Fruit fly (Drosophila melanogaster): ENCODE measurements around the gene pxb.

DNA sequence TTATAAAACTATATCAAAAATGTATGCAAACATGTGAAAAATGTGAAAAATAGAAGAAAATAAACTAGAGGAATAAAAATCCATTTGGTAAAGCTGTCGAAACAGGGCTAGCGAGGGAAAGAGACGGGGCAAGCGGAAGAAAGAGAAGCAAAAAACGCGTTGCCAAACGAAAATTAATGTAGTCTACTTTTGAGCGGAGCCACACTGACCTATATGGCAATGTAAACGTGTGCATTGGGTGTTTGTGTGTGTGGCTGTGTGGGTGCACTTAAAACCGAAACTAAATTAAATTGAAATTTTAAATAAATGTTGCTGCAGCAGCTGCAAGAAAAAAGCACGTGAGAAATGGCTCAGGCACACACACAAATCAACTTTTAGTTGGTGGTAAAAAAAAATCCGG lies 14.0 kb downstream of the pxb start:
- TF ChIP-seq Pif1B (GFP tag; optimal IDR thresholded peaks at IDR 0.05) (no peak), fd96Ca (GFP tag; IDR thresholded peaks at IDR 0.05) (no peak), Snoo (tag; optimal IDR thresholded peaks at IDR 0.05) (no peak), CG34367 (tag; optimal IDR thresholded peaks at IDR 0.05) (no peak), CG9948 (tag; optimal IDR thresholded peaks at IDR 0.05) (no peak)

Measured in whole organism, pupa.